Worm (Caenorhabditis elegans) whole organism, midembryonic: ENCODE measurements around the gene paqr-1.

Experiments
- med-1 ChIP-seq: sonication (generic microtip); optimal IDR thresholded peaks from 2 replicates; lab custom pipeline; 2017; ENCODE audit warnings: missing genetic modification characterization, mild to moderate bottlenecking, missing compliant biosample characterization, antibody characterized with exemption, missing genetic modification reagents; ENCODE audit not compliant: insufficient read depth
- ref-1 ChIP-seq: fragments of 200-800 bp; sonication (Bioruptor generic); conservative IDR thresholded peaks from 2 replicates; pipeline ENCODE4 v1.3.6; 2022; ENCODE audit warnings: missing genetic modification reagents, missing genetic modification characterization, missing compliant biosample characterization

ce11 chrIV:6547397-6547796 is 7.8 kb downstream of the paqr-1 start:
- TF ChIP-seq med-1 (GFP tag; lab: Kevin White, UChicago) (no peak), ref-1 (no peak)
